Worm (Caenorhabditis elegans) whole organism, young adult: ENCODE measurements around the gene ZK829.3.

Experiments
- F49E8.2 ChIP-seq: sonication (generic microtip); optimal IDR thresholded peaks from 3 replicates; lab custom pipeline; 2017; ENCODE audit warnings: missing genetic modification characterization, mild to moderate bottlenecking, missing compliant biosample characterization, antibody characterized with exemption, moderate library complexity; ENCODE audit not compliant: insufficient read depth
- ZK185.1 ChIP-seq: sonication (generic microtip); optimal IDR thresholded peaks from 2 replicates; lab custom pipeline; 2016; ENCODE audit warnings: mild to moderate bottlenecking, missing genetic modification characterization, missing compliant biosample characterization; ENCODE audit not compliant: poor library complexity, severe bottlenecking
- cebp-1 ChIP-seq, 2 experiments: fragments of 200-800 bp in 1 of 2; sonication (Bioruptor generic) in 1 of 2; sonication (generic microtip) in 1 of 2; IDR thresholded peaks in 1 of 2; optimal IDR thresholded peaks in 1 of 2; 2 replicates each; pipeline versions ENCODE4 v1.3.6 to Lab custom; 2017 to 2022; ENCODE audit warnings: missing compliant biosample characterization in 2 of 2, missing genetic modification characterization in 2 of 2, mild to moderate bottlenecking in 1 of 2, missing genetic modification reagents in 1 of 2, moderate library complexity in 1 of 2
- ets-4 ChIP-seq: fragments of 200-800 bp; sonication (Bioruptor generic); optimal IDR thresholded peaks from 2 replicates; lab custom pipeline; 2018; ENCODE audit warnings: mild to moderate bottlenecking, missing genetic modification characterization, missing compliant biosample characterization
- nhr-27 ChIP-seq: fragments of 200-800 bp; sonication (Bioruptor generic); optimal IDR thresholded peaks from 2 replicates; lab custom pipeline; 2018; ENCODE audit warnings: mild to moderate bottlenecking, missing genetic modification characterization, moderate library complexity, missing compliant biosample characterization
- rcor-1 ChIP-seq: fragments of 200-800 bp; sonication (Bioruptor generic); IDR thresholded peaks from 2 replicates; pipeline ENCODE4 v1.3.6; 2022; ENCODE audit warnings: missing genetic modification reagents, missing genetic modification characterization, missing compliant biosample characterization

DNA sequence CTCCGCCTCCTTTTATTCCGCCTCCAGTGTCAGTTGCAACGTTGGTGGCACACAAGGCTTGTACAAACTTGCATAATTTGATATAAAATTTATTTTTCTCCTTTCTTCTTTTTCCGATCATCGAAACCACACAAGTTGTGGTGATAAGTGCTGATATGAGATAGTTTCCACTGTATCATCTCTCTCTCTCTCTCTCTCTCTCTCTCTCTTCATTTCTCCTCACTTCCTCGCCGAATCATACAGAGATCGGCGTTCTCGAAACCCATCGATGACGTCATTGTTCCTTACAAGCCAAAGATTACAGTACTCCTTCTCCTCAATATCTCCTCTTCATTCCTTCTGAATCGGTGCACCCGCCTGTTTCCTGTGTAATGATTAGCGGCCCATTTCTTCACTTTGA, 46.2 kb downstream of the ZK829.3 start, which contains the start of gene nhr-43:
- no peak for TF ChIP-seq cebp-1 (GFP tag; IDR thresholded peaks at IDR 0.05; lab: Robert Waterston, UW)
- TF ChIP-seq cebp-1 (tag; optimal IDR thresholded peaks at IDR 0.05; lab: Kevin White, UChicago), result no peak
- TF ChIP-seq rcor-1 (GFP tag; lab: Robert Waterston, UW), result no peak
- no peak for TF ChIP-seq ZK185.1 (tag; lab: Kevin White, UChicago)
- no peak for TF ChIP-seq nhr-27 (tag; lab: Kevin White, UChicago)
- TF ChIP-seq F49E8.2, result no peak
- TF ChIP-seq ets-4 (GFP tag; lab: Kevin White, UChicago), result no peak
